Worm (Caenorhabditis elegans) whole organism, L2 larva: ENCODE results near the gene ivph-3.
"Not testable (repeated sequence)": the region's sequence is repeated elsewhere in the genome, so short reads cannot be mapped to it uniquely, and the experiment has no call there.

ENCODE experiments used
- C34F6.9 ChIP-seq: fragments of 150-350 bp; optimal IDR thresholded peaks from 2 replicates; lab custom pipeline; 2014; ENCODE audit warnings: missing biosample characterization, missing genetic modification characterization
- F13H6.1 ChIP-seq: sonication (generic microtip); optimal IDR thresholded peaks from 2 replicates; lab custom pipeline; 2016; ENCODE audit warnings: missing genetic modification characterization, missing compliant biosample characterization
- Y55F3AM.14 ChIP-seq: fragments of 200-800 bp; sonication (Bioruptor generic); optimal IDR thresholded peaks from 2 replicates; lab custom pipeline; 2018; ENCODE audit warnings: mild to moderate bottlenecking, missing genetic modification characterization, missing compliant biosample characterization
- ZK546.5 ChIP-seq: sonication (generic microtip); optimal IDR thresholded peaks from 2 replicates; lab custom pipeline; 2017; ENCODE audit warnings: missing biosample characterization, missing genetic modification characterization
- alr-1 ChIP-seq: fragments of 150-350 bp; optimal IDR thresholded peaks from 2 replicates; lab custom pipeline; 2014; ENCODE audit warnings: missing biosample characterization, missing genetic modification characterization
- ama-1 ChIP-seq: fragments of 150-350 bp; optimal IDR thresholded peaks from 2 replicates; lab custom pipeline; 2018; ENCODE audit warnings: inconsistent platforms
- blmp-1 ChIP-seq: sonication (generic microtip); optimal IDR thresholded peaks from 2 replicates; lab custom pipeline; 2017; ENCODE audit warnings: missing genetic modification characterization, mild to moderate bottlenecking, missing compliant biosample characterization, antibody characterized with exemption, moderate library complexity; ENCODE audit not compliant: insufficient read depth
- ceh-82 ChIP-seq: fragments of 150-350 bp; optimal IDR thresholded peaks from 2 replicates; lab custom pipeline; 2014; ENCODE audit warnings: missing biosample characterization, missing genetic modification characterization
- crh-2 ChIP-seq: sonication (generic microtip); optimal IDR thresholded peaks from 2 replicates; lab custom pipeline; 2017; ENCODE audit warnings: missing biosample characterization, missing genetic modification characterization
- dmd-4 ChIP-seq: sonication (generic microtip); optimal IDR thresholded peaks from 2 replicates; lab custom pipeline; 2017; ENCODE audit warnings: missing biosample characterization, missing genetic modification characterization
- egl-27 ChIP-seq: sonication (generic microtip); optimal IDR thresholded peaks from 3 replicates; lab custom pipeline; 2017; ENCODE audit warnings: missing biosample characterization, missing genetic modification reagents, missing genetic modification characterization
- fos-1 ChIP-seq: fragments of 150-350 bp; optimal IDR thresholded peaks from 2 replicates; lab custom pipeline; 2014; ENCODE audit warnings: missing biosample characterization, missing genetic modification characterization
- gmeb-1 ChIP-seq: fragments of 150-350 bp; optimal IDR thresholded peaks from 2 replicates; lab custom pipeline; 2014; ENCODE audit warnings: missing biosample characterization, missing genetic modification characterization
- lin-11 ChIP-seq: fragments of 150-350 bp; sonication (generic microtip); optimal IDR thresholded peaks from 2 replicates; lab custom pipeline; 2014; ENCODE audit warnings: missing biosample characterization, missing genetic modification characterization, inconsistent platforms, mixed read lengths
- lin-13 ChIP-seq: fragments of 150-350 bp; optimal IDR thresholded peaks from 2 replicates; lab custom pipeline; 2014; ENCODE audit warnings: missing biosample characterization, missing genetic modification reagents, missing genetic modification characterization
- lin-39 ChIP-seq: fragments of 150-350 bp; optimal IDR thresholded peaks from 2 replicates; lab custom pipeline; 2014; ENCODE audit warnings: missing biosample characterization, missing genetic modification reagents, missing genetic modification characterization
- lsy-2 ChIP-seq, 2 experiments: fragments of 150-350 bp in 1 of 2; sonication (generic microtip) in 1 of 2; optimal IDR thresholded peaks; 2 replicates each; lab custom pipeline; 2014 to 2017; ENCODE audit warnings: missing biosample characterization in 2 of 2, missing genetic modification characterization in 2 of 2
- mab-5 ChIP-seq: fragments of 150-350 bp; optimal IDR thresholded peaks from 2 replicates; lab custom pipeline; 2014; ENCODE audit warnings: missing biosample characterization, missing genetic modification characterization
- mbf-1 ChIP-seq: sonication (generic microtip); optimal IDR thresholded peaks from 2 replicates; lab custom pipeline; 2017; ENCODE audit warnings: missing biosample characterization, missing genetic modification characterization
- mdl-1 ChIP-seq, 2 experiments: fragments of 150-350 bp in 1 of 2; sonication (generic microtip) in 1 of 2; optimal IDR thresholded peaks; 2 replicates each; lab custom pipeline; 2017; ENCODE audit warnings: missing biosample characterization in 2 of 2, missing genetic modification characterization in 2 of 2
- nhr-10 ChIP-seq: sonication (generic microtip); optimal IDR thresholded peaks from 2 replicates; lab custom pipeline; 2017; ENCODE audit warnings: missing biosample characterization, missing genetic modification characterization
- nhr-12 ChIP-seq: fragments of 150-350 bp; optimal IDR thresholded peaks from 2 replicates; lab custom pipeline; 2014; ENCODE audit warnings: missing biosample characterization, missing genetic modification characterization
- nhr-129 ChIP-seq: fragments of 150-350 bp; optimal IDR thresholded peaks from 2 replicates; lab custom pipeline; 2014; ENCODE audit warnings: missing biosample characterization, missing genetic modification characterization
- nhr-21 ChIP-seq: fragments of 150-350 bp; optimal IDR thresholded peaks from 2 replicates; lab custom pipeline; 2014; ENCODE audit warnings: missing biosample characterization, missing genetic modification characterization
- nhr-237 ChIP-seq: fragments of 150-350 bp; optimal IDR thresholded peaks from 2 replicates; lab custom pipeline; 2014; ENCODE audit warnings: missing biosample characterization, missing genetic modification characterization
- nhr-25 ChIP-seq: fragments of 150-350 bp; sonication (generic microtip); optimal IDR thresholded peaks from 3 replicates; lab custom pipeline; 2014; ENCODE audit warnings: missing biosample characterization, missing genetic modification characterization
- nhr-6 ChIP-seq: fragments of 150-350 bp; optimal IDR thresholded peaks from 2 replicates; lab custom pipeline; 2014; ENCODE audit warnings: missing biosample characterization, missing genetic modification characterization
- nhr-77 ChIP-seq: fragments of 150-350 bp; optimal IDR thresholded peaks from 2 replicates; lab custom pipeline; 2014; ENCODE audit warnings: missing biosample characterization, missing genetic modification characterization
- peb-1 ChIP-seq: fragments of 150-350 bp; optimal IDR thresholded peaks from 2 replicates; lab custom pipeline; 2014; ENCODE audit warnings: missing biosample characterization, missing genetic modification characterization
- sem-4 ChIP-seq: fragments of 150-350 bp; optimal IDR thresholded peaks from 2 replicates; lab custom pipeline; 2014; ENCODE audit warnings: missing biosample characterization, missing genetic modification reagents, missing genetic modification characterization
- sma-3 ChIP-seq: sonication (generic microtip); optimal IDR thresholded peaks from 2 replicates; lab custom pipeline; 2016; ENCODE audit warnings: missing genetic modification reagents, missing genetic modification characterization, missing compliant biosample characterization
- sma-9 ChIP-seq, 2 experiments: fragments of 150-350 bp in 1 of 2; sonication (generic microtip) in 1 of 2; optimal IDR thresholded peaks; 2 replicates each; lab custom pipeline; 2014 to 2016; ENCODE audit warnings: missing genetic modification characterization in 2 of 2, mild to moderate bottlenecking in 1 of 2, missing biosample characterization in 1 of 2, missing compliant biosample characterization in 1 of 2, missing genetic modification reagents in 1 of 2, moderate library complexity in 1 of 2
- snpc-4 ChIP-seq: fragments of 150-350 bp; optimal IDR thresholded peaks from 2 replicates; lab custom pipeline; 2014; ENCODE audit warnings: missing biosample characterization, missing genetic modification characterization
- unc-55 ChIP-seq: fragments of 150-350 bp; sonication (generic microtip); optimal IDR thresholded peaks from 3 replicates; lab custom pipeline; 2014; ENCODE audit warnings: missing biosample characterization, missing genetic modification reagents, missing genetic modification characterization
- unc-62 ChIP-seq: fragments of 150-350 bp; optimal IDR thresholded peaks from 2 replicates; lab custom pipeline; 2014; ENCODE audit warnings: missing biosample characterization, missing genetic modification reagents, missing genetic modification characterization
- zag-1 ChIP-seq: fragments of 150-350 bp; optimal IDR thresholded peaks from 2 replicates; lab custom pipeline; 2014; ENCODE audit warnings: missing biosample characterization, missing genetic modification characterization
- ztf-1 ChIP-seq: fragments of 200-800 bp; sonication (Bioruptor generic); conservative IDR thresholded peaks from 2 replicates; pipeline ENCODE4 v1.3.6; 2022; ENCODE audit warnings: missing genetic modification characterization, missing compliant biosample characterization
- ztf-4 ChIP-seq: fragments of 150-350 bp; optimal IDR thresholded peaks from 2 replicates; lab custom pipeline; 2014; ENCODE audit warnings: missing biosample characterization, missing genetic modification characterization

Gene ivph-3

DNA sequence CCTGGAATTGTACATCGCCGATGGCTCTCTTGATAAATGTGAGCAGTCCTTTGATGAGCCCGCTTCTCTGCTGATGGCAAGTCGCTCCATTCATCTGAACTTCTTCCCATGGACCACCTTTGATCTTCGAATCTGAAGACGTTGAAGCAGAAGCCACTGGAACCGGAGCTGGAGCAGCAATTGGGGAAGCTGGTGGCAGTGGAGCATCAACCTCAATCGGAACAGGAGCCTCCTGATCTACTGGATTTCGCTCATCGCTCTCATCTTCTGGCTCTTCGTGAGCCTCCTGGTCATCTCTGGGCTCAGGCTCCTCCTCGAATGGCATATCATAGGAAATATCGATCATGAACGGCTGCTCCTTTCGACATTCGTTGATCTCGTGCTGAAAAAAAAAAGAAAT, 6.6 kb upstream of the ivph-3 start:
- no peak for TF ChIP-seq egl-27
- no peak for TF ChIP-seq zag-1 (tag; lab: Kevin White, UChicago)
- TF ChIP-seq nhr-21: no peak
- no peak for TF ChIP-seq snpc-4
- no peak for TF ChIP-seq lin-13
- no peak for TF ChIP-seq blmp-1 (tag; lab: Kevin White, UChicago)
- TF ChIP-seq peb-1 (tag; lab: Kevin White, UChicago): no peak
- TF ChIP-seq lin-11: no peak
- TF ChIP-seq dmd-4: no peak
- TF ChIP-seq ztf-1 (GFP tag; lab: Robert Waterston, UW): no peak
- no peak for TF ChIP-seq alr-1
- TF ChIP-seq fos-1: no peak

ce11 chrIV:3050054-3050990, 3.2 kb upstream of the ivph-3 start, which contains the start of gene eel-1:
eel-1 (minus strand) TSS chrIV:3050104.
- TF ChIP-seq nhr-77 (tag; lab: Kevin White, UChicago) (peak; percentile 7), unc-62 (GFP tag; lab: Kevin White, UChicago) (peak; percentile 29), lin-11 (peak; percentile 75), ceh-82 (tag; lab: Kevin White, UChicago) (peak; percentile 83), lin-13 (peak; percentile 97), mdl-1 (tag; optimal IDR thresholded peaks at IDR 0.05; lab: Kevin White, UChicago) (peak; percentile 21 to 72), lin-39 (tag; lab: Kevin White, UChicago) (peak; percentile 63), nhr-10 (peak; percentile 60), snpc-4 (peak; percentile 35), nhr-21 (peak; percentile 89), mab-5 (tag; lab: Kevin White, UChicago) (peak; percentile 96), nhr-129 (tag; lab: Kevin White, UChicago) (peak; percentile 82), crh-2 (tag; lab: Kevin White, UChicago) (peak; percentile 88), gmeb-1 (tag; lab: Kevin White, UChicago) (peak; percentile 92), ama-1 (lab: Kevin White, UChicago) (peak; percentile 61), mbf-1 (tag; lab: Kevin White, UChicago) (peak; percentile 6), lsy-2 (tag; optimal IDR thresholded peaks at IDR 0.05; lab: Kevin White, UChicago) (peak; percentile 98 to 99), ztf-4 (tag; lab: Kevin White, UChicago) (peak; percentile 82), unc-55 (GFP tag; lab: Kevin White, UChicago) (peak; percentile 84), ztf-1 (GFP tag; lab: Robert Waterston, UW) (0 out of 2 replicates have a peak, but pooled peaks have one; percentile 63), C34F6.9 (peak; percentile 80), sem-4 (tag; lab: Kevin White, UChicago) (peak; percentile 91), sma-9 (GFP tag; optimal IDR thresholded peaks at IDR 0.05; lab: Kevin White, UChicago) (peak; percentile 95), egl-27 (peak; percentile 56), zag-1 (tag; lab: Kevin White, UChicago) (peak; percentile 47), F13H6.1 (peak; percentile 96), nhr-25 (peak; percentile 90), nhr-237 (peak; percentile 3), ZK546.5 (tag; lab: Kevin White, UChicago) (peak; percentile 79), Y55F3AM.14 (GFP tag; lab: Kevin White, UChicago) (peak; percentile 91), fos-1 (peak; percentile 66), blmp-1 (tag; lab: Kevin White, UChicago) (peak; percentile 28), sma-3 (GFP tag; lab: Kevin White, UChicago) (peak; percentile 98), nhr-12 (tag; lab: Kevin White, UChicago) (peak; percentile 23), nhr-6 (tag; lab: Kevin White, UChicago) (peak; percentile 87)
- TF ChIP-seq sma-9 (tag; optimal IDR thresholded peaks at IDR 0.05; lab: Kevin White, UChicago): not testable (repeated sequence)
- TF ChIP-seq, all 48 proteins: peak for 35; not testable (repeated sequence) for 13

DNA sequence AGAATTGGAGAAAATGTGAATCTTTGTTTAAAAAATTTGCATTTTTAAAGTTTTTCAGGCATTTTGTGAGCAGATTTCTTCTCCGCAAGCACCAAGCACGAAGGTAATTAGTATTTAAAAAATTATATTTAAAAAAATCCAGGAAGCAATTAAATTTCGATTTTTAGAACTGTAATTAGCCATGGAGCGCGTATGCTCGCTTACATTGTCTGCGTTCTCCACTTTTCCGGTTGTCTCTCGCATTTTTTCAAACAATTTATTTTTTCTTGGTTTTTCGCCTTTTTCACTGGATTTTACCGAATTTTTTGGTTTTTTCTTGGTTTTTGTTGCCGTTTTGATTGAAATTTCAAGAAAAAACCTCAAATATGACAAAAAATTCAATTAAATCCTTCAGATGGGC, 1.8 kb downstream of the ivph-3 start:
- TF ChIP-seq lin-13 (peak; percentile 28), ztf-4 (tag; lab: Kevin White, UChicago) (no peak), C34F6.9 (peak; percentile 30), unc-55 (GFP tag; lab: Kevin White, UChicago) (peak; percentile 43), lsy-2 (tag; optimal IDR thresholded peaks at IDR 0.05; lab: Kevin White, UChicago) (peak in 1 of 2 experiments; percentile 69), lin-39 (tag; lab: Kevin White, UChicago) (no peak), nhr-77 (tag; lab: Kevin White, UChicago) (no peak)
